Fruit fly (Drosophila melanogaster) whole organism, prepupa: ENCODE results near the gene CG5645.

Experiments used
- acj6 ChIP-seq: fragments of 200-800 bp; sonication (Bioruptor generic); optimal IDR thresholded peaks from 3 replicates; lab custom pipeline; 2016; ENCODE audit warnings: missing biosample characterization, missing genetic modification characterization
- net ChIP-seq: fragments of 200-800 bp; sonication (Bioruptor generic); optimal IDR thresholded peaks from 3 replicates; lab custom pipeline; 2016; ENCODE audit warnings: missing biosample characterization, missing genetic modification characterization

- TF ChIP-seq acj6 (GFP tag; lab: Kevin White, UChicago) (no peak), net (GFP tag; lab: Kevin White, UChicago) (peak; percentile 28)
Observed at dm6 chr3L:12163693-12164092, 27.2 kb upstream of the CG5645 start, which contains the start of gene CG9760.
